Fruit fly (Drosophila melanogaster) whole organism, embryonic: Measurements from ENCODE around the gene Orct2.
A peak's percentile ranks its signal among the peaks of the same experiment; 100 is the strongest.

ENCODE experiments used
- ATbp ChIP-seq: fragments of 200-800 bp; sonication (Bioruptor generic); optimal IDR thresholded peaks from 2 replicates; lab custom pipeline; 2017; ENCODE audit warnings: missing biosample characterization, mild to moderate bottlenecking, missing genetic modification characterization, missing genetic modification reagents
- Asciz ChIP-seq: fragments of 200-800 bp; sonication (Bioruptor generic); optimal IDR thresholded peaks from 2 replicates; lab custom pipeline; 2017; ENCODE audit warnings: missing biosample characterization, mild to moderate bottlenecking, missing genetic modification characterization, missing genetic modification reagents
- Bdp1 ChIP-seq: fragments of 200-800 bp; sonication (Bioruptor generic); optimal IDR thresholded peaks from 3 replicates; lab custom pipeline; 2016; ENCODE audit warnings: missing biosample characterization, missing genetic modification characterization
- CG11398 ChIP-seq: fragments of 200-800 bp; sonication (Bioruptor generic); optimal IDR thresholded peaks from 2 replicates; lab custom pipeline; 2016; ENCODE audit warnings: missing biosample characterization, missing genetic modification characterization
- CG11504 ChIP-seq: fragments of 200-800 bp; sonication (Bioruptor generic); optimal IDR thresholded peaks from 3 replicates; lab custom pipeline; 2019; ENCODE audit warnings: missing biosample characterization, mild to moderate bottlenecking, missing genetic modification characterization, moderate library complexity
- CG12071 ChIP-seq: fragments of 200-800 bp; sonication (Bioruptor generic); optimal IDR thresholded peaks from 3 replicates; lab custom pipeline; 2018; ENCODE audit warnings: missing biosample characterization, mild to moderate bottlenecking, missing genetic modification characterization
- CG12155 ChIP-seq: fragments of 200-800 bp; sonication (Bioruptor generic); optimal IDR thresholded peaks from 3 replicates; lab custom pipeline; 2016; ENCODE audit warnings: missing biosample characterization, missing genetic modification characterization
- CG12236 ChIP-seq: fragments of 200-800 bp; sonication (Bioruptor generic); optimal IDR thresholded peaks from 2 replicates; lab custom pipeline; 2016; ENCODE audit warnings: missing biosample characterization, missing genetic modification characterization
- CG15011 ChIP-seq: fragments of 200-800 bp; sonication (Bioruptor generic); optimal IDR thresholded peaks from 3 replicates; lab custom pipeline; 2018; ENCODE audit warnings: missing biosample characterization, mild to moderate bottlenecking, missing genetic modification characterization
- CG16779 ChIP-seq: fragments of 200-800 bp; sonication (Bioruptor generic); IDR thresholded peaks from 2 replicates; pipeline ENCODE4 v1.3.6; 2022; ENCODE audit warnings: missing biosample characterization, missing genetic modification characterization
- CG17802 ChIP-seq: fragments of 200-800 bp; sonication (Bioruptor generic); optimal IDR thresholded peaks from 2 replicates; lab custom pipeline; 2018; ENCODE audit warnings: missing biosample characterization, mild to moderate bottlenecking, missing genetic modification characterization, moderate library complexity
- CG17912 ChIP-seq: fragments of 200-800 bp; sonication (Bioruptor generic); optimal IDR thresholded peaks from 2 replicates; lab custom pipeline; 2018; ENCODE audit warnings: missing biosample characterization, mild to moderate bottlenecking, missing genetic modification characterization
- CG1832 ChIP-seq: fragments of 200-800 bp; sonication (Bioruptor generic); optimal IDR thresholded peaks from 2 replicates; lab custom pipeline; 2017; ENCODE audit warnings: missing biosample characterization, mild to moderate bottlenecking, missing genetic modification characterization, inconsistent platforms
- CG2202 ChIP-seq: fragments of 200-800 bp; sonication (Bioruptor generic); optimal IDR thresholded peaks from 2 replicates; lab custom pipeline; 2018; ENCODE audit warnings: missing biosample characterization, mild to moderate bottlenecking, missing genetic modification characterization
- CG2889 ChIP-seq: fragments of 200-800 bp; sonication (Bioruptor generic); IDR thresholded peaks from 3 replicates; pipeline ENCODE4 v1.3.6; 2022; ENCODE audit warnings: missing biosample characterization, missing genetic modification characterization
- CG33557 ChIP-seq: fragments of 200-800 bp; sonication (Bioruptor generic); optimal IDR thresholded peaks from 2 replicates; lab custom pipeline; 2019; ENCODE audit warnings: missing biosample characterization, mild to moderate bottlenecking, missing genetic modification characterization, moderate library complexity
- CG5953 ChIP-seq: fragments of 200-800 bp; sonication (Bioruptor generic); IDR thresholded peaks from 2 replicates; pipeline ENCODE4 v1.3.6; 2022; ENCODE audit warnings: missing biosample characterization, missing genetic modification characterization
- CG6654 ChIP-seq: fragments of 200-800 bp; sonication (Bioruptor generic); optimal IDR thresholded peaks from 2 replicates; lab custom pipeline; 2017; ENCODE audit warnings: missing biosample characterization, mild to moderate bottlenecking, missing genetic modification characterization
- CG6683 ChIP-seq: fragments of 200-800 bp; sonication (Bioruptor generic); optimal IDR thresholded peaks from 2 replicates; lab custom pipeline; 2017; ENCODE audit warnings: missing biosample characterization, mild to moderate bottlenecking, missing genetic modification characterization, missing genetic modification reagents
- CG6689 ChIP-seq: fragments of 200-800 bp; sonication (Bioruptor generic); IDR thresholded peaks from 2 replicates; pipeline ENCODE4 v1.3.6; 2022; ENCODE audit warnings: missing biosample characterization, missing genetic modification characterization
- CG9817 ChIP-seq: fragments of 200-800 bp; sonication (Bioruptor generic); optimal IDR thresholded peaks from 2 replicates; lab custom pipeline; 2018; ENCODE audit warnings: missing biosample characterization, mild to moderate bottlenecking, missing genetic modification characterization, moderate library complexity
- CkIIα-i1 ChIP-seq: fragments of 200-800 bp; sonication (Bioruptor generic); IDR thresholded peaks from 2 replicates; pipeline ENCODE4 v1.3.6; 2022; ENCODE audit warnings: missing biosample characterization, missing genetic modification characterization
- CrebB ChIP-seq: fragments of 200-800 bp; sonication (Bioruptor generic); optimal IDR thresholded peaks from 3 replicates; lab custom pipeline; 2018; ENCODE audit warnings: missing biosample characterization, mild to moderate bottlenecking, missing genetic modification characterization
- Dip3 ChIP-seq: fragments of 200-800 bp; sonication (Bioruptor generic); optimal IDR thresholded peaks from 3 replicates; lab custom pipeline; 2016; ENCODE audit warnings: missing biosample characterization, missing genetic modification characterization
- Hr3 ChIP-seq: fragments of 200-800 bp; sonication (Bioruptor generic); optimal IDR thresholded peaks from 3 replicates; lab custom pipeline; 2016; ENCODE audit warnings: missing biosample characterization, missing genetic modification characterization
- Jarid2 ChIP-seq: fragments of 200-800 bp; sonication (Bioruptor generic); optimal IDR thresholded peaks from 3 replicates; lab custom pipeline; 2017; ENCODE audit warnings: mild to moderate bottlenecking, missing biosample characterization, missing genetic modification reagents, missing genetic modification characterization
- Med ChIP-seq: fragments of 200-800 bp; sonication (Bioruptor generic); peaks from one replicate; lab custom pipeline; 2016; ENCODE audit warnings: missing biosample characterization, missing genetic modification characterization, mild to moderate bottlenecking, inconsistent platforms, moderate library complexity
- Oaz ChIP-seq: fragments of 200-800 bp; sonication (Bioruptor generic); IDR thresholded peaks from 2 replicates; pipeline ENCODE4 v1.3.6; 2022; ENCODE audit warnings: missing biosample characterization, missing genetic modification characterization
- Ssrp ChIP-seq: fragments of 200-800 bp; sonication (Bioruptor generic); optimal IDR thresholded peaks from 2 replicates; lab custom pipeline; 2018; ENCODE audit warnings: missing biosample characterization, mild to moderate bottlenecking, missing genetic modification characterization, moderate library complexity
- Taf1 ChIP-seq: fragments of 200-800 bp; sonication (Bioruptor generic); IDR thresholded peaks from 2 replicates; pipeline ENCODE4 v1.3.6; 2022; ENCODE audit warnings: missing biosample characterization, missing genetic modification characterization
- Trl ChIP-seq, 3 experiments: fragments of >200 bp in 2 of 3; fragments of 200-800 bp in 1 of 3; sonication (Bioruptor generic) in 1 of 3; optimal IDR thresholded peaks; 2 replicates in 1 of 3; 3 replicates in 2 of 3; lab custom pipeline; 2016 to 2017; ENCODE audit warnings: missing biosample characterization in 1 of 3, missing genetic modification characterization in 1 of 3
- Xrp1 ChIP-seq: fragments of 200-800 bp; sonication (Bioruptor generic); IDR thresholded peaks from 2 replicates; pipeline ENCODE4 v1.3.6; 2022; ENCODE audit warnings: missing biosample characterization, missing genetic modification characterization
- crc ChIP-seq: fragments of 200-800 bp; sonication (Bioruptor generic); optimal IDR thresholded peaks from 2 replicates; lab custom pipeline; 2016; ENCODE audit warnings: missing biosample characterization, missing genetic modification characterization
- croc ChIP-seq: fragments of 200-800 bp; sonication (Bioruptor generic); conservative IDR thresholded peaks from 3 replicates; pipeline ENCODE4 v1.3.6; 2022; ENCODE audit warnings: missing biosample characterization, missing genetic modification characterization
- crol ChIP-seq: fragments of 200-800 bp; sonication (Bioruptor generic); IDR thresholded peaks from 2 replicates; pipeline ENCODE4 v1.3.6; 2022; ENCODE audit warnings: missing biosample characterization, missing genetic modification characterization
- dm ChIP-seq: fragments of 200-800 bp; sonication (Bioruptor generic); optimal IDR thresholded peaks from 3 replicates; lab custom pipeline; 2016; ENCODE audit warnings: missing biosample characterization, missing genetic modification characterization
- dmrt11E ChIP-seq: fragments of 200-800 bp; sonication (Bioruptor generic); optimal IDR thresholded peaks from 3 replicates; lab custom pipeline; 2018; ENCODE audit warnings: missing biosample characterization, mild to moderate bottlenecking, missing genetic modification characterization, moderate library complexity
- ems ChIP-seq: fragments of 200-800 bp; sonication (Bioruptor generic); optimal IDR thresholded peaks from 3 replicates; lab custom pipeline; 2016; ENCODE audit warnings: missing biosample characterization, missing genetic modification characterization
- ftz-f1 ChIP-seq: fragments of 200-800 bp; sonication (Bioruptor generic); optimal IDR thresholded peaks from 2 replicates; lab custom pipeline; 2016; ENCODE audit warnings: missing biosample characterization, missing genetic modification characterization
- inv ChIP-seq: fragments of 200-800 bp; sonication (Bioruptor generic); IDR thresholded peaks from 2 replicates; pipeline ENCODE4 v1.3.6; 2022; ENCODE audit warnings: missing biosample characterization, missing genetic modification characterization; ENCODE audit not compliant: partially characterized antibody
- kay ChIP-seq: fragments of 200-800 bp; sonication (Bioruptor generic); optimal IDR thresholded peaks from 2 replicates; lab custom pipeline; 2016; ENCODE audit warnings: missing biosample characterization, missing genetic modification characterization
- lab ChIP-seq: fragments of 200-800 bp; sonication (Bioruptor generic); optimal IDR thresholded peaks from 3 replicates; lab custom pipeline; 2017; ENCODE audit warnings: missing biosample characterization, missing genetic modification characterization, mild to moderate bottlenecking, moderate library complexity, missing genetic modification reagents
- lmd ChIP-seq: fragments of 200-800 bp; sonication (Bioruptor generic); IDR thresholded peaks from 2 replicates; pipeline ENCODE4 v1.3.6; 2022; ENCODE audit warnings: missing biosample characterization, missing genetic modification characterization
- maf-S ChIP-seq: fragments of 200-800 bp; sonication (Bioruptor generic); optimal IDR thresholded peaks from 2 replicates; lab custom pipeline; 2016; ENCODE audit warnings: missing biosample characterization, missing genetic modification characterization
- row ChIP-seq: fragments of 200-800 bp; sonication (Bioruptor generic); IDR thresholded peaks from 3 replicates; pipeline ENCODE4 v1.3.6; 2022; ENCODE audit warnings: missing biosample characterization, missing genetic modification characterization
- slp2 ChIP-seq: fragments of 200-800 bp; sonication (Bioruptor generic); optimal IDR thresholded peaks from 2 replicates; lab custom pipeline; 2016; ENCODE audit warnings: missing biosample characterization, missing genetic modification characterization
- tup ChIP-seq: fragments of 200-800 bp; sonication (Bioruptor generic); optimal IDR thresholded peaks from 2 replicates; lab custom pipeline; 2016; ENCODE audit warnings: missing biosample characterization, mild to moderate bottlenecking, missing genetic modification characterization, moderate library complexity
- tx ChIP-seq: fragments of 200-800 bp; sonication (Bioruptor generic); optimal IDR thresholded peaks from 2 replicates; lab custom pipeline; 2016; ENCODE audit warnings: missing biosample characterization, missing genetic modification characterization
- vvl ChIP-seq: fragments of 200-800 bp; sonication (Bioruptor generic); IDR thresholded peaks from 2 replicates; pipeline ENCODE4 v1.3.6; 2022; ENCODE audit warnings: missing biosample characterization, missing genetic modification characterization
- wdn ChIP-seq: fragments of 200-800 bp; sonication (Bioruptor generic); IDR thresholded peaks from 2 replicates; pipeline ENCODE4 v1.3.6; 2022; ENCODE audit warnings: missing biosample characterization, missing genetic modification characterization
- wor ChIP-seq: fragments of 200-800 bp; sonication (Bioruptor generic); IDR thresholded peaks from 2 replicates; pipeline ENCODE4 v1.3.6; 2022; ENCODE audit warnings: missing biosample characterization, missing genetic modification characterization
- z ChIP-seq: fragments of 200-800 bp; sonication (Bioruptor generic); IDR thresholded peaks from 3 replicates; pipeline ENCODE4 v1.3.6; 2022; ENCODE audit warnings: missing biosample characterization, missing genetic modification characterization

The Orct2 gene

DNA sequence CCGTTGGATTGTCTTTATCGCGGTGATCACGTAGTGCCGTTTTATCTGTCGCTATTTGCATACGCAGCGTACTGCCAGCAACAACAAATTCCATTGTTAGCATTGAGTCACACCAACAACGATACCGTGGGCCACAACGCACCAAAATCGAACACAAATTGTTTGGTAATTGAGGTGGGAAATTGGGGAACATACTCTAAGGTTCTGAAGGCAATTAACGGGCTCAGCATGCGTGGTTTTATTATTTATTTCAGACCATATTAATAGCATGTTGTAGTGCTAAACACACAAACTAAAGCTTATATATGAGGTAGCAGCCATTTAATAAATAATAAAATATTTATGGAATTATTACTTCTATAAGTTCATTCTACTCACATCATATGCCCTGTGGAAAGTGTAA, 25.7 kb downstream of the Orct2 start (continued):
- TF ChIP-seq lab (GFP tag; lab: Kevin White, UChicago) (peak; percentile 54), slp2 (GFP tag; lab: Kevin White, UChicago) (no peak), CG6683 (no peak), maf-S (GFP tag; lab: Kevin White, UChicago) (no peak), CG17802 (tag; lab: Kevin White, UChicago) (no peak), CG17912 (GFP tag; lab: Kevin White, UChicago) (no peak), Jarid2 (no peak), ATbp (peak; percentile 39), Xrp1 (GFP tag; lab: Robert Waterston, UW) (peak; percentile 17; the same call in 1 of the 2 replicates), CG11504 (peak; percentile 39), CG9817 (tag; lab: Kevin White, UChicago) (no peak), CG15011 (peak; percentile 10), z (GFP tag; lab: Robert Waterston, UW) (no peak), Hr3 (GFP tag; lab: Kevin White, UChicago) (peak; percentile 28), wdn (GFP tag; lab: Robert Waterston, UW) (no peak), tup (GFP tag; lab: Kevin White, UChicago) (no peak), CG6654 (no peak), row (GFP tag; lab: Robert Waterston, UW) (peak; percentile 44), Med (GFP tag; lab: Kevin White, UChicago) (peak; percentile 92), CG2889 (GFP tag; lab: Robert Waterston, UW) (no peak), CG1832 (GFP tag; lab: Kevin White, UChicago) (no peak), Asciz (GFP tag; lab: Kevin White, UChicago) (peak; percentile 54), CG11398 (GFP tag; lab: Kevin White, UChicago) (no peak), crol (no peak), CG12236 (GFP tag; lab: Kevin White, UChicago) (no peak), tx (GFP tag; lab: Kevin White, UChicago) (no peak), CG16779 (no peak), Dip3 (GFP tag; lab: Kevin White, UChicago) (no peak), Bdp1 (no peak), CG33557 (no peak), ems (GFP tag; lab: Kevin White, UChicago) (no peak), Taf1 (GFP tag; lab: Robert Waterston, UW) (no peak), vvl (GFP tag; lab: Robert Waterston, UW) (peak; percentile 73), dmrt11E (peak; percentile 57), dm (GFP tag; lab: Kevin White, UChicago) (no peak), ftz-f1 (GFP tag; lab: Kevin White, UChicago) (no peak), CG6689 (peak; percentile 44), Ssrp (tag; lab: Kevin White, UChicago) (peak; percentile 30), lmd (no peak), CkIIα-i1 (no peak), kay (GFP tag; lab: Kevin White, UChicago) (peak; percentile 24), crc (no peak), CG5953 (no peak), croc (GFP tag; lab: Robert Waterston, UW) (no peak), wor (GFP tag; lab: Robert Waterston, UW) (no peak), inv (GFP tag; lab: Robert Waterston, UW) (no peak), CG2202 (tag; lab: Kevin White, UChicago) (no peak), Trl (optimal IDR thresholded peaks at IDR 0.05; lab: Kevin White, UChicago) (no peak), Trl (GFP tag; optimal IDR thresholded peaks at IDR 0.05; lab: Kevin White, UChicago) (no peak), CrebB (tag; lab: Kevin White, UChicago) (no peak), Oaz (no peak), CG12155 (GFP tag; lab: Kevin White, UChicago) (no peak), CG12071 (GFP tag; lab: Kevin White, UChicago) (peak; percentile 23)
